Fruit fly (Drosophila melanogaster) whole organism, embryonic: ENCODE results near the gene Nlg4.

Experiments
- CG10147 ChIP-seq: fragments of 200-800 bp; sonication (Bioruptor generic); optimal IDR thresholded peaks from 2 replicates; lab custom pipeline; 2019; ENCODE audit warnings: missing biosample characterization, mild to moderate bottlenecking, missing genetic modification characterization, moderate library complexity
- CG11085 ChIP-seq: fragments of 200-800 bp; sonication (Bioruptor generic); IDR thresholded peaks from 2 replicates; pipeline ENCODE4 v1.3.6; 2022; ENCODE audit warnings: missing biosample characterization, missing genetic modification characterization
- CG11504 ChIP-seq: fragments of 200-800 bp; sonication (Bioruptor generic); optimal IDR thresholded peaks from 3 replicates; lab custom pipeline; 2019; ENCODE audit warnings: missing biosample characterization, mild to moderate bottlenecking, missing genetic modification characterization, moderate library complexity
- CG1233 ChIP-seq: fragments of 200-800 bp; sonication (Bioruptor generic); optimal IDR thresholded peaks from 4 replicates; lab custom pipeline; 2018; ENCODE audit warnings: missing biosample characterization, mild to moderate bottlenecking, missing genetic modification characterization
- CG13287 ChIP-seq: fragments of 200-800 bp; sonication (Bioruptor generic); IDR thresholded peaks from 2 replicates; pipeline ENCODE4 v1.3.6; 2022; ENCODE audit warnings: missing biosample characterization, missing genetic modification characterization; ENCODE audit not compliant: partially characterized antibody
- CG13424 ChIP-seq: fragments of 200-800 bp; sonication (Bioruptor generic); optimal IDR thresholded peaks from 2 replicates; lab custom pipeline; 2019; ENCODE audit warnings: missing biosample characterization, mild to moderate bottlenecking, missing genetic modification characterization, moderate library complexity
- CG14441 ChIP-seq: fragments of 200-800 bp; sonication (Bioruptor generic); IDR thresholded peaks from 2 replicates; pipeline ENCODE4 v1.3.6; 2022; ENCODE audit warnings: missing biosample characterization, missing genetic modification characterization
- CG14710 ChIP-seq: fragments of 200-800 bp; sonication (Bioruptor generic); optimal IDR thresholded peaks from 3 replicates; lab custom pipeline; 2019; ENCODE audit warnings: missing biosample characterization, mild to moderate bottlenecking, missing genetic modification characterization, moderate library complexity
- CG14860 ChIP-seq: fragments of 200-800 bp; sonication (Bioruptor generic); IDR thresholded peaks from 3 replicates; pipeline ENCODE4 v1.3.6; 2022; ENCODE audit warnings: missing biosample characterization, missing genetic modification characterization; ENCODE audit not compliant: partially characterized antibody
- CG15514 ChIP-seq: fragments of 200-800 bp; sonication (Bioruptor generic); optimal IDR thresholded peaks from 3 replicates; lab custom pipeline; 2017; ENCODE audit warnings: missing biosample characterization, missing genetic modification characterization, mild to moderate bottlenecking, moderate library complexity, missing genetic modification reagents
- CG16779 ChIP-seq: fragments of 200-800 bp; sonication (Bioruptor generic); IDR thresholded peaks from 2 replicates; pipeline ENCODE4 v1.3.6; 2022; ENCODE audit warnings: missing biosample characterization, missing genetic modification characterization
- CG17568 ChIP-seq: fragments of 200-800 bp; sonication (Bioruptor generic); optimal IDR thresholded peaks from 2 replicates; lab custom pipeline; 2018; ENCODE audit warnings: missing biosample characterization, mild to moderate bottlenecking, missing genetic modification characterization, moderate library complexity
- CG17829 ChIP-seq: fragments of 200-800 bp; optimal IDR thresholded peaks from 2 replicates; lab custom pipeline; 2019; ENCODE audit warnings: missing biosample characterization, mild to moderate bottlenecking, missing genetic modification characterization, moderate library complexity
- CG1792 ChIP-seq: fragments of 200-800 bp; sonication (Bioruptor generic); optimal IDR thresholded peaks from 2 replicates; lab custom pipeline; 2016; ENCODE audit warnings: missing biosample characterization, missing genetic modification characterization
- CG32772 ChIP-seq: fragments of 200-800 bp; sonication (Bioruptor generic); IDR thresholded peaks from 2 replicates; pipeline ENCODE4 v1.3.6; 2022; ENCODE audit warnings: missing biosample characterization, missing genetic modification characterization
- CG3726 ChIP-seq: fragments of 200-800 bp; sonication (Bioruptor generic); IDR thresholded peaks from 3 replicates; pipeline ENCODE4, ENCODE4 v1.3.6; 2022; ENCODE audit warnings: missing biosample characterization, missing genetic modification characterization
- CG4360 ChIP-seq: fragments of 200-800 bp; sonication (Bioruptor generic); IDR thresholded peaks from 2 replicates; pipeline ENCODE4 v1.3.6; 2022; ENCODE audit warnings: missing biosample characterization, missing genetic modification characterization
- CG5180 ChIP-seq: fragments of 200-800 bp; sonication (Bioruptor generic); optimal IDR thresholded peaks from 3 replicates; lab custom pipeline; 2017; ENCODE audit warnings: missing biosample characterization, missing genetic modification characterization, mild to moderate bottlenecking, moderate library complexity, missing genetic modification reagents
- CG6254 ChIP-seq: fragments of 200-800 bp; sonication (Bioruptor generic); optimal IDR thresholded peaks from 3 replicates; lab custom pipeline; 2017; ENCODE audit warnings: mild to moderate bottlenecking, missing biosample characterization, missing genetic modification reagents, missing genetic modification characterization
- CG6683 ChIP-seq: fragments of 200-800 bp; sonication (Bioruptor generic); optimal IDR thresholded peaks from 2 replicates; lab custom pipeline; 2017; ENCODE audit warnings: missing biosample characterization, mild to moderate bottlenecking, missing genetic modification characterization, missing genetic modification reagents
- CG7839 ChIP-seq: fragments of 200-800 bp; sonication (Bioruptor generic); optimal IDR thresholded peaks from 3 replicates; lab custom pipeline; 2018; ENCODE audit warnings: missing biosample characterization, mild to moderate bottlenecking, missing genetic modification characterization, moderate library complexity
- CG9876 ChIP-seq: fragments of 200-800 bp; sonication (Bioruptor generic); optimal IDR thresholded peaks from 2 replicates; lab custom pipeline; 2016; ENCODE audit warnings: missing biosample characterization, missing genetic modification characterization
- CoRest ChIP-seq: fragments of 200-800 bp; sonication (Bioruptor generic); optimal IDR thresholded peaks from 3 replicates; lab custom pipeline; 2018; ENCODE audit warnings: missing biosample characterization, mild to moderate bottlenecking, missing genetic modification characterization, moderate library complexity
- D ChIP-seq, 2 experiments: fragments of 200-800 bp in 1 of 2; fragments of >200 bp in 1 of 2; sonication (Bioruptor generic) in 1 of 2; optimal IDR thresholded peaks; 2 replicates in 1 of 2; 3 replicates in 1 of 2; lab custom pipeline; 2017; ENCODE audit warnings: mild to moderate bottlenecking in 1 of 2, missing biosample characterization in 1 of 2, missing genetic modification characterization in 1 of 2, missing genetic modification reagents in 1 of 2
- Dad ChIP-seq: fragments of 200-800 bp; sonication (Bioruptor generic); optimal IDR thresholded peaks from 3 replicates; lab custom pipeline; 2016; ENCODE audit warnings: missing biosample characterization, missing genetic modification characterization
- Dfd ChIP-seq, 2 experiments: fragments of >200 bp; optimal IDR thresholded peaks; 2 replicates each; lab custom pipeline; 2017; ENCODE audit warnings: missing biosample characterization in 2 of 2, missing genetic modification characterization in 2 of 2
- Ets97D ChIP-seq: fragments of 200-800 bp; sonication (Bioruptor generic); optimal IDR thresholded peaks from 3 replicates; lab custom pipeline; 2016; ENCODE audit warnings: missing biosample characterization, missing genetic modification characterization
- Hmr ChIP-seq: fragments of 200-800 bp; sonication (Bioruptor generic); optimal IDR thresholded peaks from 3 replicates; lab custom pipeline; 2017; ENCODE audit warnings: mild to moderate bottlenecking, missing biosample characterization, missing genetic modification reagents, missing genetic modification characterization
- Hmx ChIP-seq: fragments of 200-800 bp; sonication (Bioruptor generic); optimal IDR thresholded peaks from 2 replicates; lab custom pipeline; 2016; ENCODE audit warnings: missing biosample characterization, missing genetic modification characterization
- Hr78 ChIP-seq, 2 experiments: fragments of 200-800 bp in 1 of 2; fragments of >200 bp in 1 of 2; sonication (Bioruptor generic) in 1 of 2; optimal IDR thresholded peaks; 2 replicates each; lab custom pipeline; 2017 to 2019; ENCODE audit warnings: missing biosample characterization in 2 of 2, missing genetic modification characterization in 2 of 2, mild to moderate bottlenecking in 1 of 2, moderate library complexity in 1 of 2
- MBD-R2 ChIP-seq: fragments of 200-800 bp; sonication (Bioruptor generic); IDR thresholded peaks from 2 replicates; pipeline ENCODE4 v1.3.6; 2022; ENCODE audit warnings: missing biosample characterization, missing genetic modification characterization
- Mrtf ChIP-seq: fragments of 200-800 bp; sonication (Bioruptor generic); IDR thresholded peaks from 3 replicates; pipeline ENCODE4 v1.3.6; 2022; ENCODE audit warnings: missing biosample characterization, missing genetic modification characterization
- Stat92E ChIP-seq, 3 experiments: fragments of >200 bp in 2 of 3; fragments of 200-800 bp in 1 of 3; sonication (Bioruptor generic) in 1 of 3; optimal IDR thresholded peaks; 2 replicates each; lab custom pipeline; 2017 to 2019; ENCODE audit warnings: missing biosample characterization in 3 of 3, missing genetic modification characterization in 3 of 3, mild to moderate bottlenecking in 1 of 3, moderate library complexity in 1 of 3
- abd-A ChIP-seq: fragments of 200-800 bp; sonication (Bioruptor generic); optimal IDR thresholded peaks from 3 replicates; lab custom pipeline; 2019; ENCODE audit warnings: missing biosample characterization, mild to moderate bottlenecking, missing genetic modification characterization, moderate library complexity
- ap ChIP-seq: fragments of 200-800 bp; sonication (Bioruptor generic); IDR thresholded peaks from 2 replicates; pipeline ENCODE4 v1.3.6; 2022; ENCODE audit warnings: missing biosample characterization, missing genetic modification characterization
- az2 ChIP-seq: fragments of 200-800 bp; sonication (Bioruptor generic); optimal IDR thresholded peaks from 3 replicates; lab custom pipeline; 2016; ENCODE audit warnings: missing biosample characterization, missing genetic modification characterization
- lmd ChIP-seq: fragments of 200-800 bp; sonication (Bioruptor generic); IDR thresholded peaks from 2 replicates; pipeline ENCODE4 v1.3.6; 2022; ENCODE audit warnings: missing biosample characterization, missing genetic modification characterization
- nau ChIP-seq: fragments of 200-800 bp; sonication (Bioruptor generic); optimal IDR thresholded peaks from 3 replicates; lab custom pipeline; 2017; ENCODE audit warnings: missing biosample characterization, mild to moderate bottlenecking, missing genetic modification characterization, missing genetic modification reagents
- run ChIP-seq: fragments of 200-800 bp; sonication (Bioruptor generic); optimal IDR thresholded peaks from 3 replicates; lab custom pipeline; 2018; ENCODE audit warnings: missing biosample characterization, mild to moderate bottlenecking, missing genetic modification characterization
- sd ChIP-seq: fragments of 200-800 bp; sonication (Bioruptor generic); optimal IDR thresholded peaks from 3 replicates; lab custom pipeline; 2018; ENCODE audit warnings: missing biosample characterization, mild to moderate bottlenecking, missing genetic modification characterization, moderate library complexity
- slp2 ChIP-seq: fragments of 200-800 bp; sonication (Bioruptor generic); optimal IDR thresholded peaks from 2 replicates; lab custom pipeline; 2016; ENCODE audit warnings: missing biosample characterization, missing genetic modification characterization
- sug ChIP-seq: fragments of 200-800 bp; optimal IDR thresholded peaks from 2 replicates; lab custom pipeline; 2019; ENCODE audit warnings: missing biosample characterization, mild to moderate bottlenecking, missing genetic modification characterization, moderate library complexity
- tup ChIP-seq: fragments of 200-800 bp; sonication (Bioruptor generic); optimal IDR thresholded peaks from 2 replicates; lab custom pipeline; 2016; ENCODE audit warnings: missing biosample characterization, mild to moderate bottlenecking, missing genetic modification characterization, moderate library complexity
- twi ChIP-seq: fragments of 200-800 bp; optimal IDR thresholded peaks from 2 replicates; lab custom pipeline; 2019; ENCODE audit warnings: missing biosample characterization, mild to moderate bottlenecking, missing genetic modification characterization, moderate library complexity
- vvl ChIP-seq: fragments of 200-800 bp; sonication (Bioruptor generic); IDR thresholded peaks from 2 replicates; pipeline ENCODE4 v1.3.6; 2022; ENCODE audit warnings: missing biosample characterization, missing genetic modification characterization

The Nlg4 gene

dm6 chr3R:20288069-20288468 lies 83.5 kb downstream of the Nlg4 start:
- TF ChIP-seq CG5180 (GFP tag; lab: Kevin White, UChicago) (peak; percentile 79), CG10147 (GFP tag; lab: Kevin White, UChicago) (no peak), Ets97D (no peak), CG4360 (GFP tag; lab: Robert Waterston, UW) (0 out of 2 replicates have a peak, but pooled peaks have one; percentile 41), twi (peak; percentile 31), Dfd (GFP tag; optimal IDR thresholded peaks at IDR 0.05; lab: Kevin White, UChicago) (peak in 1 of 2 experiments; percentile 81), az2 (GFP tag; lab: Kevin White, UChicago) (no peak), CG14860 (GFP tag; lab: Robert Waterston, UW) (no peak), MBD-R2 (GFP tag; lab: Robert Waterston, UW) (no peak), Hmx (GFP tag; lab: Kevin White, UChicago) (no peak)

dm6 chr3R:20288564-20288963 lies 84.0 kb downstream of the Nlg4 start:
- TF ChIP-seq D (optimal IDR thresholded peaks at IDR 0.05; lab: Kevin White, UChicago) (peak; percentile 21), D (GFP tag; optimal IDR thresholded peaks at IDR 0.05; lab: Kevin White, UChicago) (no peak), CG5180 (GFP tag; lab: Kevin White, UChicago) (peak; percentile 43), CoRest (tag; lab: Kevin White, UChicago) (no peak), CG11504 (tag; lab: Kevin White, UChicago) (peak; percentile 93), CG17568 (GFP tag; lab: Kevin White, UChicago) (no peak)
- TF ChIP-seq, all 482 proteins: peak for 3

- no peak for TF ChIP-seq CG14710 (tag; lab: Kevin White, UChicago)
- no peak for TF ChIP-seq CG7839 (tag; lab: Kevin White, UChicago)
- no peak for TF ChIP-seq CG6254 (GFP tag; lab: Kevin White, UChicago)
- peak in 1 of 2 experiments; percentile 86 for TF ChIP-seq Hr78 (GFP tag; optimal IDR thresholded peaks at IDR 0.05; lab: Kevin White, UChicago)
- TF ChIP-seq CG9876 (GFP tag; lab: Kevin White, UChicago) = no peak
- peak; percentile 70 for TF ChIP-seq abd-A (tag; lab: Kevin White, UChicago)
- no peak for TF ChIP-seq CG32772 (GFP tag; lab: Robert Waterston, UW)
- TF ChIP-seq slp2 (GFP tag; lab: Kevin White, UChicago) = no peak
- TF ChIP-seq CG13424 (tag; lab: Kevin White, UChicago) = no peak
- TF ChIP-seq CG3726 (GFP tag; lab: Robert Waterston, UW) = no peak
- TF ChIP-seq nau (GFP tag; lab: Kevin White, UChicago) = no peak
- TF ChIP-seq CG15514 = no peak
- TF ChIP-seq lmd (GFP tag; lab: Robert Waterston, UW) = no peak
- no peak for TF ChIP-seq Hmr
- no peak for TF ChIP-seq run
- TF ChIP-seq Stat92E (GFP tag; optimal IDR thresholded peaks at IDR 0.05; lab: Kevin White, UChicago) = peak in 1 of 3 experiments; percentile 62
- no peak for TF ChIP-seq tup (GFP tag; lab: Kevin White, UChicago)
- TF ChIP-seq CG1792 (GFP tag; lab: Kevin White, UChicago) = no peak
- no peak for TF ChIP-seq CG16779
- no peak for TF ChIP-seq CG13287 (GFP tag; lab: Robert Waterston, UW)
- TF ChIP-seq CG6683 = no peak
- no peak for TF ChIP-seq CG1233
- no peak for TF ChIP-seq Mrtf (GFP tag; lab: Robert Waterston, UW)
- TF ChIP-seq CG17829 = no peak
- TF ChIP-seq Ets97D = no peak
- TF ChIP-seq vvl (GFP tag; lab: Robert Waterston, UW) = peak; percentile 33; the same call in 1 of the 2 replicates
- no peak for TF ChIP-seq Dad (GFP tag; lab: Kevin White, UChicago)
- no peak for TF ChIP-seq sug
- TF ChIP-seq az2 (GFP tag; lab: Kevin White, UChicago) = no peak
- TF ChIP-seq CG11085 (GFP tag; lab: Robert Waterston, UW) = no peak
- TF ChIP-seq CG14441 = no peak
- peak; percentile 67 for TF ChIP-seq sd (tag; lab: Kevin White, UChicago)
- TF ChIP-seq ap (GFP tag; lab: Robert Waterston, UW) = no peak
Measured at dm6 chr3R:20291106-20291505, 86.5 kb downstream of the Nlg4 start.
